Worm (Caenorhabditis elegans) whole organism, midembryonic: Measurements from ENCODE around the gene M163.5.

Source experiments
- flt-1 ChIP-seq: fragments of 200-800 bp; sonication (Bioruptor generic); IDR thresholded peaks from 2 replicates; pipeline ENCODE4 v1.3.6; 2022; ENCODE audit warnings: missing genetic modification characterization, missing compliant biosample characterization
- ref-1 ChIP-seq: fragments of 200-800 bp; sonication (Bioruptor generic); conservative IDR thresholded peaks from 2 replicates; pipeline ENCODE4 v1.3.6; 2022; ENCODE audit warnings: missing genetic modification reagents, missing genetic modification characterization, missing compliant biosample characterization

DNA sequence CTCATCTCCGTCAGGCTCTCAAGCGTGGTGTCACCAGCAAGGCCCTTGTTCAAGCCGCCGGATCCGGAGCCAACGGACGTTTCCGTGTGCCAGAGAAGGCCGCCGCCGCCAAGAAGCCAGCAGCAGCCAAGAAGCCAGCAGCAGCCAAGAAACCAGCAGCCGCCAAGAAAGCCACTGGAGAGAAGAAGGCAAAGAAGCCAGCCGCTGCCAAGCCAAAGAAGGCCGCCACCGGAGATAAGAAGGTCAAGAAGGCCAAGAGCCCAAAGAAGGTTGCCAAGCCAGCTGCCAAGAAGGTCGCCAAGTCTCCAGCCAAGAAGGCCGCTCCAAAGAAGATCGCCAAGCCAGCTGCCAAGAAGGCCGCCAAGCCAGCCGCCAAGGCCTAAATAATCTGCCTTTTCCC lies 16.6 kb downstream of the M163.5 start:
- TF ChIP-seq flt-1 (GFP tag; lab: Robert Waterston, UW) (no peak; the same call in 1 of the 2 replicates), ref-1 (GFP tag; lab: Robert Waterston, UW) (no peak)
